Fruit fly (Drosophila melanogaster) whole organism, embryonic: ENCODE measurements around the gene Ugt37A2.

Experiments
- Atf3 ChIP-seq: fragments of 200-800 bp; sonication (Bioruptor generic); optimal IDR thresholded peaks from 3 replicates; lab custom pipeline; 2016; ENCODE audit warnings: missing biosample characterization, missing genetic modification characterization
- Bgb ChIP-seq: fragments of 200-800 bp; sonication (Bioruptor generic); IDR thresholded peaks from 2 replicates; pipeline ENCODE4 v1.3.6; 2022; ENCODE audit warnings: missing biosample characterization, missing genetic modification characterization; ENCODE audit not compliant: partially characterized antibody
- CG10267 ChIP-seq: fragments of 200-800 bp; sonication (Bioruptor generic); optimal IDR thresholded peaks from 2 replicates; lab custom pipeline; 2018; ENCODE audit warnings: missing biosample characterization, mild to moderate bottlenecking, missing genetic modification characterization, moderate library complexity
- CG10431 ChIP-seq: fragments of 200-800 bp; sonication (Bioruptor generic); optimal IDR thresholded peaks from 3 replicates; lab custom pipeline; 2018; ENCODE audit warnings: missing biosample characterization, mild to moderate bottlenecking, missing genetic modification characterization
- CG17568 ChIP-seq: fragments of 200-800 bp; sonication (Bioruptor generic); optimal IDR thresholded peaks from 2 replicates; lab custom pipeline; 2018; ENCODE audit warnings: missing biosample characterization, mild to moderate bottlenecking, missing genetic modification characterization, moderate library complexity
- CG18011 ChIP-seq: fragments of 200-800 bp; sonication (Bioruptor generic); optimal IDR thresholded peaks from 2 replicates; lab custom pipeline; 2017; ENCODE audit warnings: missing biosample characterization, missing genetic modification characterization, mild to moderate bottlenecking, moderate library complexity, missing genotype
- CG32772 ChIP-seq: fragments of 200-800 bp; sonication (Bioruptor generic); IDR thresholded peaks from 2 replicates; pipeline ENCODE4 v1.3.6; 2022; ENCODE audit warnings: missing biosample characterization, missing genetic modification characterization
- CG33557 ChIP-seq: fragments of 200-800 bp; sonication (Bioruptor generic); optimal IDR thresholded peaks from 2 replicates; lab custom pipeline; 2019; ENCODE audit warnings: missing biosample characterization, mild to moderate bottlenecking, missing genetic modification characterization, moderate library complexity
- CG34376 ChIP-seq: fragments of 200-800 bp; sonication (Bioruptor generic); optimal IDR thresholded peaks from 2 replicates; lab custom pipeline; 2018; ENCODE audit warnings: missing biosample characterization, mild to moderate bottlenecking, missing genetic modification characterization
- CG3847 ChIP-seq: fragments of 200-800 bp; sonication (Bioruptor generic); IDR thresholded peaks from 2 replicates; pipeline ENCODE4 v1.3.6; 2022; ENCODE audit warnings: missing biosample characterization, missing genetic modification characterization
- CG4424 ChIP-seq: fragments of 200-800 bp; sonication (Bioruptor generic); optimal IDR thresholded peaks from 3 replicates; lab custom pipeline; 2016; ENCODE audit warnings: missing biosample characterization, missing genetic modification characterization
- CG5180 ChIP-seq: fragments of 200-800 bp; sonication (Bioruptor generic); optimal IDR thresholded peaks from 3 replicates; lab custom pipeline; 2017; ENCODE audit warnings: missing biosample characterization, missing genetic modification characterization, mild to moderate bottlenecking, moderate library complexity, missing genetic modification reagents
- CG7556 ChIP-seq: fragments of 200-800 bp; sonication (Bioruptor generic); optimal IDR thresholded peaks from 2 replicates; lab custom pipeline; 2017; ENCODE audit warnings: missing biosample characterization, mild to moderate bottlenecking, missing genetic modification characterization
- CG7786 ChIP-seq: fragments of 200-800 bp; sonication (Bioruptor generic); optimal IDR thresholded peaks from 2 replicates; lab custom pipeline; 2016; ENCODE audit warnings: missing biosample characterization, missing genetic modification characterization
- CG8388 ChIP-seq: fragments of 200-800 bp; sonication (Bioruptor generic); optimal IDR thresholded peaks from 2 replicates; lab custom pipeline; 2019; ENCODE audit warnings: missing biosample characterization, mild to moderate bottlenecking, missing genetic modification characterization, moderate library complexity
- CG9215 ChIP-seq: fragments of 200-800 bp; sonication (Bioruptor generic); IDR thresholded peaks from 2 replicates; pipeline ENCODE4 v1.3.6; 2022; ENCODE audit warnings: missing biosample characterization, missing genetic modification characterization
- E2f1 ChIP-seq: fragments of 200-800 bp; sonication (Bioruptor generic); IDR thresholded peaks from 2 replicates; pipeline ENCODE4 v1.3.6; 2022; ENCODE audit warnings: missing biosample characterization, missing genetic modification characterization
- Eip74EF ChIP-seq, 2 experiments: fragments of 200-800 bp in 1 of 2; fragments of >200 bp in 1 of 2; sonication (Bioruptor generic) in 1 of 2; optimal IDR thresholded peaks; 2 replicates each; lab custom pipeline; 2017 to 2019; ENCODE audit warnings: missing biosample characterization in 2 of 2, missing genetic modification characterization in 2 of 2, mild to moderate bottlenecking in 1 of 2, moderate library complexity in 1 of 2
- HLH3B ChIP-seq: fragments of 200-800 bp; sonication (Bioruptor generic); IDR thresholded peaks from 2 replicates; pipeline ENCODE4 v1.3.6; 2022; ENCODE audit warnings: missing biosample characterization, missing genetic modification characterization
- Hr3 ChIP-seq: fragments of 200-800 bp; sonication (Bioruptor generic); optimal IDR thresholded peaks from 3 replicates; lab custom pipeline; 2016; ENCODE audit warnings: missing biosample characterization, missing genetic modification characterization
- Med ChIP-seq: fragments of 200-800 bp; sonication (Bioruptor generic); peaks from one replicate; lab custom pipeline; 2016; ENCODE audit warnings: missing biosample characterization, missing genetic modification characterization, mild to moderate bottlenecking, inconsistent platforms, moderate library complexity
- NK7.1 ChIP-seq: fragments of 200-800 bp; sonication (Bioruptor generic); optimal IDR thresholded peaks from 3 replicates; lab custom pipeline; 2016; ENCODE audit warnings: missing biosample characterization, missing genetic modification characterization
- NfI ChIP-seq: fragments of 200-800 bp; sonication (Bioruptor generic); optimal IDR thresholded peaks from 3 replicates; lab custom pipeline; 2018; ENCODE audit warnings: missing biosample characterization, mild to moderate bottlenecking, missing genetic modification characterization, moderate library complexity
- Ptx1 ChIP-seq: fragments of 200-800 bp; sonication (Bioruptor generic); IDR thresholded peaks from 2 replicates; pipeline ENCODE4 v1.3.6; 2022; ENCODE audit warnings: missing biosample characterization, missing genetic modification characterization
- Scr ChIP-seq: fragments of 200-800 bp; sonication (Bioruptor generic); IDR thresholded peaks from 2 replicates; pipeline ENCODE4 v1.3.6; 2022; ENCODE audit warnings: missing biosample characterization, missing genetic modification characterization; ENCODE audit not compliant: partially characterized antibody
- Vsx1 ChIP-seq: fragments of 200-800 bp; sonication (Bioruptor generic); optimal IDR thresholded peaks from 2 replicates; lab custom pipeline; 2017; ENCODE audit warnings: missing biosample characterization, mild to moderate bottlenecking, missing genetic modification characterization, missing genetic modification reagents
- ap ChIP-seq: fragments of 200-800 bp; sonication (Bioruptor generic); IDR thresholded peaks from 2 replicates; pipeline ENCODE4 v1.3.6; 2022; ENCODE audit warnings: missing biosample characterization, missing genetic modification characterization
- bsh ChIP-seq, 2 experiments: fragments of 200-800 bp; sonication (Bioruptor generic); optimal IDR thresholded peaks; 2 replicates each; lab custom pipeline; 2017 to 2018; ENCODE audit warnings: mild to moderate bottlenecking in 2 of 2, missing biosample characterization in 2 of 2, missing genetic modification characterization in 2 of 2, moderate library complexity in 1 of 2
- cas ChIP-seq: fragments of 200-800 bp; sonication (Bioruptor generic); IDR thresholded peaks from 2 replicates; pipeline ENCODE4 v1.3.6; 2022; ENCODE audit warnings: missing biosample characterization, missing genetic modification characterization
- crol ChIP-seq: fragments of 200-800 bp; sonication (Bioruptor generic); IDR thresholded peaks from 2 replicates; pipeline ENCODE4 v1.3.6; 2022; ENCODE audit warnings: missing biosample characterization, missing genetic modification characterization
- crp ChIP-seq, 2 experiments: fragments of 200-800 bp; sonication (Bioruptor generic); optimal IDR thresholded peaks; 2 replicates in 1 of 2; 3 replicates in 1 of 2; lab custom pipeline; 2017; ENCODE audit warnings: missing biosample characterization in 2 of 2, missing genetic modification characterization in 2 of 2, mild to moderate bottlenecking in 1 of 2, moderate library complexity in 1 of 2
- dati ChIP-seq: fragments of 200-800 bp; sonication (Bioruptor generic); IDR thresholded peaks from 2 replicates; pipeline ENCODE4 v1.3.6; 2022; ENCODE audit warnings: missing biosample characterization, missing genetic modification characterization
- dmrt99B ChIP-seq: fragments of 200-800 bp; sonication (Bioruptor generic); optimal IDR thresholded peaks from 2 replicates; lab custom pipeline; 2018; ENCODE audit warnings: missing biosample characterization, mild to moderate bottlenecking, missing genetic modification characterization, moderate library complexity
- dysf ChIP-seq: fragments of 200-800 bp; sonication (Bioruptor generic); IDR thresholded peaks from 3 replicates; pipeline ENCODE4 v1.3.6; 2022; ENCODE audit warnings: missing biosample characterization, missing genetic modification characterization
- exex ChIP-seq: fragments of 200-800 bp; sonication (Bioruptor generic); optimal IDR thresholded peaks from 4 replicates; lab custom pipeline; 2018; ENCODE audit warnings: missing biosample characterization, mild to moderate bottlenecking, missing genetic modification characterization, moderate library complexity
- ham ChIP-seq: fragments of 200-800 bp; sonication (Bioruptor generic); IDR thresholded peaks from 2 replicates; pipeline ENCODE4 v1.3.6; 2022; ENCODE audit warnings: missing biosample characterization, missing genetic modification characterization
- luna ChIP-seq: fragments of 200-800 bp; sonication (Bioruptor generic); optimal IDR thresholded peaks from 2 replicates; lab custom pipeline; 2016; ENCODE audit warnings: missing biosample characterization, missing genetic modification characterization
- mirr ChIP-seq: fragments of 200-800 bp; sonication (Bioruptor generic); optimal IDR thresholded peaks from 3 replicates; lab custom pipeline; 2018; ENCODE audit warnings: missing biosample characterization, mild to moderate bottlenecking, missing genetic modification characterization
- nau ChIP-seq: fragments of 200-800 bp; sonication (Bioruptor generic); optimal IDR thresholded peaks from 3 replicates; lab custom pipeline; 2017; ENCODE audit warnings: missing biosample characterization, mild to moderate bottlenecking, missing genetic modification characterization, missing genetic modification reagents
- onecut ChIP-seq: fragments of 200-800 bp; sonication (Bioruptor generic); IDR thresholded peaks from 2 replicates; pipeline ENCODE4 v1.3.6; 2022; ENCODE audit warnings: missing biosample characterization, missing genetic modification characterization
- prd ChIP-seq, 3 experiments: fragments of >200 bp in 2 of 3; fragments of 200-800 bp in 1 of 3; sonication (Bioruptor generic) in 1 of 3; optimal IDR thresholded peaks in 2 of 3; IDR thresholded peaks in 1 of 3; 2 replicates in 2 of 3; 3 replicates in 1 of 3; pipeline versions ENCODE4 v1.3.6 to Lab custom; 2017 to 2022; ENCODE audit warnings: missing biosample characterization in 1 of 3, missing genetic modification characterization in 1 of 3
- ranshi ChIP-seq: fragments of 200-800 bp; sonication (Bioruptor generic); IDR thresholded peaks from 2 replicates; pipeline ENCODE4 v1.3.6; 2022; ENCODE audit warnings: missing biosample characterization, missing genetic modification characterization
- seq ChIP-seq: fragments of 200-800 bp; sonication (Bioruptor generic); IDR thresholded peaks from 2 replicates; pipeline ENCODE4 v1.3.6; 2022; ENCODE audit warnings: missing biosample characterization, missing genetic modification characterization
- ssp ChIP-seq: fragments of 200-800 bp; sonication (Bioruptor generic); IDR thresholded peaks from 2 replicates; pipeline ENCODE4 v1.3.6; 2022; ENCODE audit warnings: missing biosample characterization, missing genetic modification characterization
- tx ChIP-seq: fragments of 200-800 bp; sonication (Bioruptor generic); optimal IDR thresholded peaks from 2 replicates; lab custom pipeline; 2016; ENCODE audit warnings: missing biosample characterization, missing genetic modification characterization
- unpg ChIP-seq: fragments of 200-800 bp; sonication (Bioruptor generic); optimal IDR thresholded peaks from 3 replicates; lab custom pipeline; 2018; ENCODE audit warnings: missing biosample characterization, mild to moderate bottlenecking, missing genetic modification characterization, moderate library complexity

Gene Ugt37A2

DNA sequence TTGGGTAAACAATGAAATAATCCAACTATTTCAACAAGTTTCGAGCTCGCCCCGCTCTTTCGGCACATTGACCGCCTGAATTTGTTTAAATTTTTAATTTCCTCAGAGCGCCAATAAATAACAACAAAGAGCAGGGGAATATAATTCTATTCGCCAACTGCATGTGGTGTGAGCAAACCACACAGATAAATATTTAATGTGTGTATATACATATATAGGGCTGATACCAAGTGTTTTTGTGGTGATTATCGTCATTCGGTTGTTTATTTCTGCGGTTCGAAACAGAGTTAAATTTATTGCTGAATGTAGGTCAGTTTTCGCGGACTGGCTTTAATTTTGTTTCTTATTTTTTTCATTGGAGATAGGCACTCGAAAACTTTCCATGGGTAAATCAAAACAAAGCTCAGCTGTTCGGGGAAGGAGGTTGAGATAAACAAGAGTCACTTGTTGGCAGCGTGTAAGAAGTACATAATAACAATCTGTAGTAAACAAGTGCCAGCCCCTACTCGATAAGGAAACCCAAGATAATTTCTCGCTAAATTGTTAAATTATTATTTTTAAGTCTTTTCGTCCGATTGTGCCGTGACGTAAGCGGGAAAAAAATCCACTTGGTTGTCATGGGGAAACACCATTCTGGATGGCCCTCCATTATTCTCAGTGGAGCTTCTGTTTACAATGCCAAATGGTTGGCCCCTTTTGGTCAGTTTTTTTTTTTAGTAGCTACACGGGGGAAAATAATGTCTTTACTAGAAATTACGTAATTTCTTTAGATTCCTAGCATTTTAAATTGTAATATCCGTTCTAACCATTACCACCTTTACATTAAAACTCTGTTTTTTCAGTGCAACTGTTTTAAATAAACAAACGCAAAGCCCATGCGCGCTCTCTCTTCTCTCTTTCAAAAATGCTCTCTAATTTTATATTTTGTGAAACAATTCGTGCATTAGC is 21.6 kb upstream of the Ugt37A2 start (continued):
- peak; percentile 20 for TF ChIP-seq CG7786 (GFP tag; lab: Kevin White, UChicago)
- TF ChIP-seq CG4424, result peak; percentile 57
- TF ChIP-seq Bgb (GFP tag; lab: Robert Waterston, UW), result no peak
- no peak for TF ChIP-seq ham (GFP tag; lab: Robert Waterston, UW)
- TF ChIP-seq CG8388 (GFP tag; lab: Kevin White, UChicago), result peak; percentile 33
- TF ChIP-seq CG33557 (GFP tag; lab: Kevin White, UChicago), result no peak
- TF ChIP-seq cas, result no peak
- peak; percentile 32 for TF ChIP-seq CG17568 (GFP tag; lab: Kevin White, UChicago)
- peak; percentile 62; the same call in 1 of the 2 replicates for TF ChIP-seq seq (GFP tag; lab: Robert Waterston, UW)
- TF ChIP-seq crol (GFP tag; lab: Robert Waterston, UW), result no peak
- TF ChIP-seq NK7.1 (GFP tag; lab: Kevin White, UChicago), result peak; percentile 45
- TF ChIP-seq HLH3B (GFP tag; lab: Robert Waterston, UW), result peak; percentile 69
- TF ChIP-seq Med, result peak; percentile 86
- peak; percentile 6 for TF ChIP-seq CG5180 (GFP tag; lab: Kevin White, UChicago)
- no peak for TF ChIP-seq prd (optimal IDR thresholded peaks at IDR 0.05; lab: Kevin White, UChicago)
- TF ChIP-seq prd (GFP tag; IDR thresholded peaks at IDR 0.05; lab: Robert Waterston, UW), result peak; percentile 70
- TF ChIP-seq exex (tag; lab: Kevin White, UChicago), result peak; percentile 63
- peak; percentile 72; the same call in 1 of the 2 replicates for TF ChIP-seq Ptx1 (GFP tag; lab: Robert Waterston, UW)
- TF ChIP-seq CG32772, result peak; percentile 45; the same call in 1 of the 2 replicates
- peak; percentile 66 for TF ChIP-seq ranshi (GFP tag; lab: Robert Waterston, UW)
- 0 out of 2 replicates have a peak, but pooled peaks have one; percentile 23 for TF ChIP-seq ap
- no peak for TF ChIP-seq ssp (GFP tag; lab: Robert Waterston, UW)
- peak; percentile 54; the same call in 1 of the 2 replicates for TF ChIP-seq E2f1
- peak in 1 of 2 experiments; percentile 11 for TF ChIP-seq crp (GFP tag; optimal IDR thresholded peaks at IDR 0.05; lab: Kevin White, UChicago)
- TF ChIP-seq dmrt99B (tag; lab: Kevin White, UChicago), result peak; percentile 70
- peak; percentile 3 for TF ChIP-seq nau
- TF ChIP-seq mirr (GFP tag; lab: Kevin White, UChicago), result peak; percentile 43
- no peak for TF ChIP-seq tx
- TF ChIP-seq onecut (GFP tag; lab: Robert Waterston, UW), result no peak
- TF ChIP-seq bsh (GFP tag; optimal IDR thresholded peaks at IDR 0.05; lab: Kevin White, UChicago), result peak in 1 of 2 experiments; percentile 45
- no peak for TF ChIP-seq Scr (GFP tag; lab: Robert Waterston, UW)
- peak; percentile 42 for TF ChIP-seq unpg (GFP tag; lab: Kevin White, UChicago)
- no peak for TF ChIP-seq Eip74EF (GFP tag; optimal IDR thresholded peaks at IDR 0.05; lab: Kevin White, UChicago)
- TF ChIP-seq CG3847 (GFP tag; lab: Robert Waterston, UW), result peak; percentile 56
- no peak for TF ChIP-seq CG10267
- peak; percentile 47 for TF ChIP-seq CG7556 (GFP tag; lab: Kevin White, UChicago)
- TF ChIP-seq dati (GFP tag; lab: Robert Waterston, UW), result 0 out of 2 replicates have a peak, but pooled peaks have one; percentile 29
- peak; percentile 39 for TF ChIP-seq CG18011 (GFP tag; lab: Kevin White, UChicago)
- TF ChIP-seq Vsx1 (GFP tag; lab: Kevin White, UChicago), result no peak
- peak; percentile 47 for TF ChIP-seq NfI (GFP tag; lab: Kevin White, UChicago)
- TF ChIP-seq Hr3 (GFP tag; lab: Kevin White, UChicago), result peak; percentile 28
- peak; percentile 64 for TF ChIP-seq CG34376 (GFP tag; lab: Kevin White, UChicago)
- TF ChIP-seq CG9215 (GFP tag; lab: Robert Waterston, UW), result peak; percentile 32; the same call in 1 of the 2 replicates
- no peak for TF ChIP-seq CG10431
- peak; percentile 11 for TF ChIP-seq Atf3
- peak; percentile 41 for TF ChIP-seq luna (GFP tag; lab: Kevin White, UChicago)
- peak; percentile 76 for TF ChIP-seq dysf (GFP tag; lab: Robert Waterston, UW)
